Fruit fly (Drosophila melanogaster): ENCODE results near the gene Cog4.

Cog4 gene

dm6 chr2L:10457191-10457899 lies 31.1 kb downstream of the Cog4 start, which contains the start of the genes LManI and LManII:
Gene LManI (minus strand): TSS chr2L:10457241.
Gene LManII (plus strand): TSS chr2L:10457658.
- TF ChIP-seq Jarid2 (GFP tag; optimal IDR thresholded peaks at IDR 0.05) (peak; percentile 74), Bdp1 (GFP tag; optimal IDR thresholded peaks at IDR 0.05) (no peak), Stat92E (GFP tag; optimal IDR thresholded peaks at IDR 0.05) (peak in 1 of 3 experiments; percentile 19), CG17829 (tag; optimal IDR thresholded peaks at IDR 0.05) (peak; percentile 80), exex (tag; optimal IDR thresholded peaks at IDR 0.05) (peak; percentile 68), CG15479 (GFP tag; optimal IDR thresholded peaks at IDR 0.05) (peak; percentile 47), bab2 (GFP tag; optimal IDR thresholded peaks at IDR 0.05) (no peak), CG4854 (GFP tag; optimal IDR thresholded peaks at IDR 0.05) (no peak), emc (GFP tag; optimal IDR thresholded peaks at IDR 0.05) (no peak), cad (GFP tag; optimal IDR thresholded peaks at IDR 0.05) (peak; percentile 16), CG34376 (GFP tag; optimal IDR thresholded peaks at IDR 0.05) (peak; percentile 9), cg (GFP tag; optimal IDR thresholded peaks at IDR 0.05) (peak; percentile 55), z (GFP tag; IDR thresholded peaks at IDR 0.05) (0 out of 3 replicates have a peak, but pooled peaks have one; percentile 54), CkIIα-i1 (GFP tag; IDR thresholded peaks at IDR 0.05) (no peak)

- TF ChIP-seq nom (GFP tag; optimal IDR thresholded peaks at IDR 0.05) (no peak), exex (tag; optimal IDR thresholded peaks at IDR 0.05) (peak; percentile 80), mld (GFP tag; IDR thresholded peaks at IDR 0.05; ENCODE audit: partially characterized antibody) (no peak), row (GFP tag; IDR thresholded peaks at IDR 0.05) (no peak), vvl (GFP tag; IDR thresholded peaks at IDR 0.05) (no peak), wor (GFP tag; IDR thresholded peaks at IDR 0.05) (no peak), ssp (GFP tag; IDR thresholded peaks at IDR 0.05) (no peak), MBD-R2 (GFP tag; IDR thresholded peaks at IDR 0.05) (no peak), sug (tag; optimal IDR thresholded peaks at IDR 0.05) (peak; percentile 75), CG2199 (GFP tag; IDR thresholded peaks at IDR 0.05) (0 out of 3 replicates have a peak, but pooled peaks have one; percentile 56)
Observed at dm6 chr2L:10455944-10456520, 32.4 kb downstream of the Cog4 start.

- TF ChIP-seq gce (GFP tag; IDR thresholded peaks at IDR 0.05) (no peak), Lhr (GFP tag; optimal IDR thresholded peaks at IDR 0.05) (no peak), cg (GFP tag; optimal IDR thresholded peaks at IDR 0.05) (no peak), danr (GFP tag; IDR thresholded peaks at IDR 0.05) (no peak)
Observed at dm6 chr2L:10452296-10452695, 36.1 kb downstream of the Cog4 start, which contains the start of gene ppk10. Gene ppk10 (minus strand): TSS chr2L:10452396.

- no peak for TF ChIP-seq Dll (GFP tag; IDR thresholded peaks at IDR 0.05; ENCODE audit: partially characterized antibody)
- TF ChIP-seq CG31365 (tag; optimal IDR thresholded peaks at IDR 0.05) = no peak
- peak; percentile 9 for TF ChIP-seq CG13296 (GFP tag; optimal IDR thresholded peaks at IDR 0.05)
- TF ChIP-seq Hmr (GFP tag; optimal IDR thresholded peaks at IDR 0.05) = no peak
- TF ChIP-seq CG5180 (GFP tag; optimal IDR thresholded peaks at IDR 0.05) = peak; percentile 65
- peak; percentile 61 for TF ChIP-seq CG1602 (GFP tag; optimal IDR thresholded peaks at IDR 0.05)
- peak; percentile 90 for TF ChIP-seq CG17361 (GFP tag; IDR thresholded peaks at IDR 0.05)
- no peak for TF ChIP-seq Camta (GFP tag; optimal IDR thresholded peaks at IDR 0.05)
- peak; percentile 64 for TF ChIP-seq CG10267 (tag; optimal IDR thresholded peaks at IDR 0.05)
- no peak for TF ChIP-seq sr (GFP tag; IDR thresholded peaks at IDR 0.05)
- TF ChIP-seq usp (GFP tag; optimal IDR thresholded peaks at IDR 0.05) = no peak
- no peak for TF ChIP-seq CG30431 (GFP tag; optimal IDR thresholded peaks at IDR 0.05)
- peak in 1 of 2 experiments; percentile 84 for TF ChIP-seq eve (GFP tag; optimal IDR thresholded peaks at IDR 0.05)
- peak; percentile 24 for TF ChIP-seq trem (tag; optimal IDR thresholded peaks at IDR 0.05)
- TF ChIP-seq ro (GFP tag; IDR thresholded peaks at IDR 0.05) = 0 out of 2 replicates have a peak, but pooled peaks have one; percentile 15
- TF ChIP-seq zen (tag; optimal IDR thresholded peaks at IDR 0.05) = peak; percentile 21
- no peak for TF ChIP-seq lbe (GFP tag; optimal IDR thresholded peaks at IDR 0.05)
Observed at dm6 chr2L:10442048-10442790, 46.2 kb downstream of the Cog4 start, which contains the start of gene loh. Gene loh (plus strand): TSS chr2L:10442534.

Data from whole organism, embryonic.